Fruit fly (Drosophila melanogaster) whole organism, embryonic: Measurements from ENCODE around the gene Mtch.

ENCODE experiments used
- Ada2b ChIP-seq: fragments of 200-800 bp; sonication (Bioruptor generic); IDR thresholded peaks from 2 replicates; pipeline ENCODE4 v1.3.6; 2022; ENCODE audit warnings: missing biosample characterization, missing genetic modification characterization
- Atf3 ChIP-seq: fragments of 200-800 bp; sonication (Bioruptor generic); optimal IDR thresholded peaks from 3 replicates; lab custom pipeline; 2016; ENCODE audit warnings: missing biosample characterization, missing genetic modification characterization
- B-H1 ChIP-seq: fragments of 200-800 bp; sonication (Bioruptor generic); IDR thresholded peaks from 3 replicates; pipeline ENCODE4 v1.3.6; 2022; ENCODE audit warnings: missing biosample characterization, missing genetic modification characterization
- Bgb ChIP-seq: fragments of 200-800 bp; sonication (Bioruptor generic); IDR thresholded peaks from 2 replicates; pipeline ENCODE4 v1.3.6; 2022; ENCODE audit warnings: missing biosample characterization, missing genetic modification characterization; ENCODE audit not compliant: partially characterized antibody
- CG10267 ChIP-seq: fragments of 200-800 bp; sonication (Bioruptor generic); optimal IDR thresholded peaks from 2 replicates; lab custom pipeline; 2018; ENCODE audit warnings: missing biosample characterization, mild to moderate bottlenecking, missing genetic modification characterization, moderate library complexity
- CG11456 ChIP-seq: fragments of 200-800 bp; sonication (Bioruptor generic); IDR thresholded peaks from 3 replicates; pipeline ENCODE4 v1.3.6; 2022; ENCODE audit warnings: missing biosample characterization, missing genetic modification characterization
- CG12236 ChIP-seq: fragments of 200-800 bp; sonication (Bioruptor generic); optimal IDR thresholded peaks from 2 replicates; lab custom pipeline; 2016; ENCODE audit warnings: missing biosample characterization, missing genetic modification characterization
- CG12659 ChIP-seq: fragments of 200-800 bp; sonication (Bioruptor generic); optimal IDR thresholded peaks from 3 replicates; lab custom pipeline; 2017; ENCODE audit warnings: mild to moderate bottlenecking, missing biosample characterization, missing genetic modification reagents, missing genetic modification characterization
- CG12744 ChIP-seq: fragments of 200-800 bp; sonication (Bioruptor generic); optimal IDR thresholded peaks from 2 replicates; lab custom pipeline; 2016; ENCODE audit warnings: missing biosample characterization, missing genetic modification characterization
- CG1603 ChIP-seq: fragments of 200-800 bp; sonication (Bioruptor generic); optimal IDR thresholded peaks from 2 replicates; lab custom pipeline; 2019; ENCODE audit warnings: missing biosample characterization, mild to moderate bottlenecking, missing genetic modification characterization, moderate library complexity
- CG17829 ChIP-seq: fragments of 200-800 bp; optimal IDR thresholded peaks from 2 replicates; lab custom pipeline; 2019; ENCODE audit warnings: missing biosample characterization, mild to moderate bottlenecking, missing genetic modification characterization, moderate library complexity
- CG2129 ChIP-seq: fragments of 200-800 bp; sonication (Bioruptor generic); IDR thresholded peaks from 2 replicates; pipeline ENCODE4 v1.3.6; 2022; ENCODE audit warnings: missing biosample characterization, missing genetic modification characterization; ENCODE audit not compliant: partially characterized antibody
- CG2889 ChIP-seq: fragments of 200-800 bp; sonication (Bioruptor generic); IDR thresholded peaks from 3 replicates; pipeline ENCODE4 v1.3.6; 2022; ENCODE audit warnings: missing biosample characterization, missing genetic modification characterization
- CG31365 ChIP-seq: fragments of 200-800 bp; sonication (Bioruptor generic); optimal IDR thresholded peaks from 2 replicates; lab custom pipeline; 2018; ENCODE audit warnings: missing biosample characterization, mild to moderate bottlenecking, missing genetic modification characterization
- CG31441 ChIP-seq: fragments of 200-800 bp; sonication (Bioruptor generic); IDR thresholded peaks from 2 replicates; pipeline ENCODE4 v1.3.6; 2022; ENCODE audit warnings: missing biosample characterization, missing genetic modification characterization
- CG4328 ChIP-seq: fragments of 200-800 bp; sonication (Bioruptor generic); optimal IDR thresholded peaks from 3 replicates; lab custom pipeline; 2017; ENCODE audit warnings: missing biosample characterization, missing genetic modification reagents, missing genetic modification characterization
- CG6813 ChIP-seq: fragments of 200-800 bp; sonication (Bioruptor generic); optimal IDR thresholded peaks from 2 replicates; lab custom pipeline; 2017; ENCODE audit warnings: missing biosample characterization, missing genetic modification characterization, mild to moderate bottlenecking, moderate library complexity, missing genetic modification reagents
- CG7372 ChIP-seq: fragments of 200-800 bp; sonication (Bioruptor generic); IDR thresholded peaks from 2 replicates; pipeline ENCODE4 v1.3.6; 2022; ENCODE audit warnings: missing biosample characterization, missing genetic modification characterization
- CG7786 ChIP-seq: fragments of 200-800 bp; sonication (Bioruptor generic); optimal IDR thresholded peaks from 2 replicates; lab custom pipeline; 2016; ENCODE audit warnings: missing biosample characterization, missing genetic modification characterization
- CG7963 ChIP-seq: fragments of 200-800 bp; sonication (Bioruptor generic); IDR thresholded peaks from 3 replicates; pipeline ENCODE4 v1.3.6; 2022; ENCODE audit warnings: missing biosample characterization, missing genetic modification characterization; ENCODE audit not compliant: partially characterized antibody
- CG8924 ChIP-seq: fragments of 200-800 bp; optimal IDR thresholded peaks from 3 replicates; lab custom pipeline; 2019; ENCODE audit warnings: missing biosample characterization, mild to moderate bottlenecking, missing genetic modification characterization, moderate library complexity
- CrebB ChIP-seq: fragments of 200-800 bp; sonication (Bioruptor generic); optimal IDR thresholded peaks from 3 replicates; lab custom pipeline; 2018; ENCODE audit warnings: missing biosample characterization, mild to moderate bottlenecking, missing genetic modification characterization
- E2f2 ChIP-seq: fragments of 200-800 bp; sonication (Bioruptor generic); IDR thresholded peaks from 2 replicates; pipeline ENCODE4 v1.3.6; 2022; ENCODE audit warnings: missing biosample characterization, missing genetic modification characterization
- Elba2 ChIP-seq: fragments of 200-800 bp; sonication (Bioruptor generic); optimal IDR thresholded peaks from 3 replicates; lab custom pipeline; 2016; ENCODE audit warnings: missing biosample characterization, missing genetic modification characterization
- Hmx ChIP-seq: fragments of 200-800 bp; sonication (Bioruptor generic); optimal IDR thresholded peaks from 2 replicates; lab custom pipeline; 2016; ENCODE audit warnings: missing biosample characterization, missing genetic modification characterization
- Hr39 ChIP-seq: fragments of >200 bp; optimal IDR thresholded peaks from 2 replicates; lab custom pipeline; 2017
- Med ChIP-seq: fragments of 200-800 bp; sonication (Bioruptor generic); peaks from one replicate; lab custom pipeline; 2016; ENCODE audit warnings: missing biosample characterization, missing genetic modification characterization, mild to moderate bottlenecking, inconsistent platforms, moderate library complexity
- Mes4 ChIP-seq: fragments of 200-800 bp; sonication (Bioruptor generic); optimal IDR thresholded peaks from 2 replicates; lab custom pipeline; 2016; ENCODE audit warnings: missing biosample characterization, missing genetic modification characterization
- NC2α ChIP-seq: fragments of 200-800 bp; sonication (Bioruptor generic); optimal IDR thresholded peaks from 2 replicates; lab custom pipeline; 2016; ENCODE audit warnings: missing biosample characterization, missing genetic modification characterization
- NK7.1 ChIP-seq: fragments of 200-800 bp; sonication (Bioruptor generic); optimal IDR thresholded peaks from 3 replicates; lab custom pipeline; 2016; ENCODE audit warnings: missing biosample characterization, missing genetic modification characterization
- Rx ChIP-seq: fragments of 200-800 bp; sonication (Bioruptor generic); IDR thresholded peaks from 2 replicates; pipeline ENCODE4 v1.3.6; 2022; ENCODE audit warnings: missing biosample characterization, missing genetic modification characterization
- Side ChIP-seq: fragments of 200-800 bp; sonication (Bioruptor generic); optimal IDR thresholded peaks from 2 replicates; lab custom pipeline; 2016; ENCODE audit warnings: missing biosample characterization, missing genetic modification characterization
- Tbp ChIP-seq: fragments of >200 bp; optimal IDR thresholded peaks from 2 replicates; lab custom pipeline; 2018; ENCODE audit warnings: missing biosample characterization, missing genetic modification characterization
- al ChIP-seq: fragments of 200-800 bp; sonication (Bioruptor generic); IDR thresholded peaks from 2 replicates; pipeline ENCODE4 v1.3.6; 2022; ENCODE audit warnings: missing biosample characterization, missing genetic modification characterization
- br ChIP-seq: fragments of >200 bp; optimal IDR thresholded peaks from 2 replicates; lab custom pipeline; 2017
- caup ChIP-seq: fragments of 200-800 bp; sonication (Bioruptor generic); optimal IDR thresholded peaks from 3 replicates; lab custom pipeline; 2017; ENCODE audit warnings: missing biosample characterization, mild to moderate bottlenecking, missing genetic modification characterization, moderate library complexity; ENCODE audit not compliant: severe bottlenecking
- croc ChIP-seq: fragments of 200-800 bp; sonication (Bioruptor generic); conservative IDR thresholded peaks from 3 replicates; pipeline ENCODE4 v1.3.6; 2022; ENCODE audit warnings: missing biosample characterization, missing genetic modification characterization
- crp ChIP-seq, 2 experiments: fragments of 200-800 bp; sonication (Bioruptor generic); optimal IDR thresholded peaks; 2 replicates in 1 of 2; 3 replicates in 1 of 2; lab custom pipeline; 2017; ENCODE audit warnings: missing biosample characterization in 2 of 2, missing genetic modification characterization in 2 of 2, mild to moderate bottlenecking in 1 of 2, moderate library complexity in 1 of 2
- cwo ChIP-seq: fragments of 200-800 bp; sonication (Bioruptor generic); optimal IDR thresholded peaks from 3 replicates; lab custom pipeline; 2017; ENCODE audit warnings: missing biosample characterization, missing genetic modification characterization, mild to moderate bottlenecking, moderate library complexity, missing genetic modification reagents
- dimm ChIP-seq: fragments of 200-800 bp; sonication (Bioruptor generic); IDR thresholded peaks from 2 replicates; pipeline ENCODE4 v1.3.6; 2022; ENCODE audit warnings: missing biosample characterization, missing genetic modification characterization
- dysf ChIP-seq: fragments of 200-800 bp; sonication (Bioruptor generic); IDR thresholded peaks from 3 replicates; pipeline ENCODE4 v1.3.6; 2022; ENCODE audit warnings: missing biosample characterization, missing genetic modification characterization
- gce ChIP-seq: fragments of 200-800 bp; sonication (Bioruptor generic); IDR thresholded peaks from 3 replicates; pipeline ENCODE4 v1.3.6; 2022; ENCODE audit warnings: missing biosample characterization, missing genetic modification characterization
- gt ChIP-seq: fragments of 200-800 bp; sonication (Bioruptor generic); IDR thresholded peaks from 2 replicates; pipeline ENCODE4 v1.3.6; 2022; ENCODE audit warnings: missing biosample characterization, missing genetic modification characterization
- nerfin-2 ChIP-seq: fragments of 200-800 bp; sonication (Bioruptor generic); IDR thresholded peaks from 2 replicates; pipeline ENCODE4 v1.3.6; 2022; ENCODE audit warnings: missing biosample characterization, missing genetic modification characterization; ENCODE audit not compliant: partially characterized antibody
- otp ChIP-seq: fragments of 200-800 bp; sonication (Bioruptor generic); IDR thresholded peaks from 3 replicates; pipeline ENCODE4, ENCODE4 v1.3.6; 2022; ENCODE audit warnings: missing biosample characterization, missing genetic modification characterization
- pzg ChIP-seq: fragments of 200-800 bp; sonication (Bioruptor generic); optimal IDR thresholded peaks from 3 replicates; lab custom pipeline; 2018; ENCODE audit warnings: missing biosample characterization, mild to moderate bottlenecking, missing genetic modification characterization, moderate library complexity
- repo ChIP-seq: fragments of 200-800 bp; sonication (Bioruptor generic); optimal IDR thresholded peaks from 2 replicates; lab custom pipeline; 2016; ENCODE audit warnings: missing biosample characterization, missing genetic modification characterization
- rib ChIP-seq: fragments of 200-800 bp; sonication (Bioruptor generic); IDR thresholded peaks from 2 replicates; pipeline ENCODE4 v1.3.6; 2022; ENCODE audit warnings: missing biosample characterization, missing genetic modification characterization
- schlank ChIP-seq: fragments of 200-800 bp; sonication (Bioruptor generic); optimal IDR thresholded peaks from 2 replicates; lab custom pipeline; 2018; ENCODE audit warnings: missing biosample characterization, mild to moderate bottlenecking, missing genetic modification characterization
- trh ChIP-seq: fragments of 200-800 bp; sonication (Bioruptor generic); optimal IDR thresholded peaks from 2 replicates; lab custom pipeline; 2016; ENCODE audit warnings: missing biosample characterization, missing genetic modification characterization
- ttk ChIP-seq: fragments of 200-800 bp; sonication (Bioruptor generic); IDR thresholded peaks from 2 replicates; pipeline ENCODE4 v2.1.2; 2022; ENCODE audit warnings: missing biosample characterization, missing genetic modification characterization
- zfh2 ChIP-seq: fragments of 200-800 bp; sonication (Bioruptor generic); optimal IDR thresholded peaks from 2 replicates; lab custom pipeline; 2016; ENCODE audit warnings: missing biosample characterization, missing genetic modification characterization

Mtch gene

DNA sequence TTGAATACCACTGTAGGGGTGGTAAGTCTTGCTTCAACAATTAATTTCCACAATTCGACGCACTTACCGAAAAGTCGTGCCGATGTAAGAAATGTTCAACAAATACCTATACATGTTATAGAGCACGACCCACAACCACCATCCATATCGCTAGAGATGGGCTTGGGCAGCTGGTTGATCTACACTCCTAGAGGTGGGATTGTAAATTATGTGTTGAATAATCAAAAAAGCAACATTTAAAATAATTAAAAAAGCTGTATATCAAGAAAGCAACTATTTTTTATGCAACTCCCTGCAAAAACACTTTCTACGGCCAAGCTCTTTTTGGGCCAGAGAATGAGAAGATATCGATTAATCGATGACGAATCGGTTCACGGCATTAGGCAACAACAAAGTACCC, at the start of gene Mtch, which contains the start of the genes CG34140 and Mkp (continued):
- no peak for TF ChIP-seq gt (GFP tag; lab: Robert Waterston, UW)
- TF ChIP-seq CG8924 (tag; lab: Kevin White, UChicago) = peak; percentile 82
- TF ChIP-seq pzg (GFP tag; lab: Kevin White, UChicago) = peak; percentile 82
- no peak for TF ChIP-seq dimm (GFP tag; lab: Robert Waterston, UW)
- peak; percentile 82 for TF ChIP-seq repo (GFP tag; lab: Kevin White, UChicago)
- peak; percentile 81 for TF ChIP-seq Mes4 (GFP tag; lab: Kevin White, UChicago)
- TF ChIP-seq CG12236 (GFP tag; lab: Kevin White, UChicago) = peak; percentile 63
- TF ChIP-seq dysf (GFP tag; lab: Robert Waterston, UW) = peak; percentile 76
- TF ChIP-seq zfh2 (GFP tag; lab: Kevin White, UChicago) = peak; percentile 89
- TF ChIP-seq CG7786 (GFP tag; lab: Kevin White, UChicago) = peak; percentile 89
- peak; percentile 76 for TF ChIP-seq rib (GFP tag; lab: Robert Waterston, UW)
- no peak for TF ChIP-seq Tbp (GFP tag; lab: Kevin White, UChicago)
- no peak for TF ChIP-seq schlank (tag; lab: Kevin White, UChicago)
- peak; percentile 49; the same call in 1 of the 3 replicates for TF ChIP-seq otp (GFP tag; lab: Robert Waterston, UW)
- TF ChIP-seq CG7372 (GFP tag; lab: Robert Waterston, UW) = peak; percentile 78
- TF ChIP-seq CG17829 (tag; lab: Kevin White, UChicago) = peak; percentile 86
- no peak for TF ChIP-seq Hr39
- peak; percentile 76 for TF ChIP-seq Rx (GFP tag; lab: Robert Waterston, UW)
- TF ChIP-seq CG31441 = no peak
- no peak; the same call in 2 of the 3 replicates for TF ChIP-seq B-H1 (GFP tag; lab: Robert Waterston, UW)
- TF ChIP-seq NC2α (GFP tag; lab: Kevin White, UChicago) = peak; percentile 65
- peak; percentile 70 for TF ChIP-seq E2f2
- TF ChIP-seq Side (GFP tag; lab: Kevin White, UChicago) = peak; percentile 87
- peak; percentile 82 for TF ChIP-seq CG11456
- peak; percentile 59 for TF ChIP-seq croc (GFP tag; lab: Robert Waterston, UW)
- TF ChIP-seq CG12744 (GFP tag; lab: Kevin White, UChicago) = peak; percentile 82
- peak; percentile 97 for TF ChIP-seq CG2129 (GFP tag; lab: Robert Waterston, UW)
- TF ChIP-seq CG1603 (tag; lab: Kevin White, UChicago) = no peak
- TF ChIP-seq nerfin-2 (GFP tag; lab: Robert Waterston, UW) = peak; percentile 81
- TF ChIP-seq NK7.1 (GFP tag; lab: Kevin White, UChicago) = peak; percentile 69
- peak; percentile 68 for TF ChIP-seq CG4328 (GFP tag; lab: Kevin White, UChicago)
- peak; percentile 73 for TF ChIP-seq al (GFP tag; lab: Robert Waterston, UW)
- peak; percentile 73 for TF ChIP-seq ttk (GFP tag; lab: Robert Waterston, UW)
- peak; percentile 99 for TF ChIP-seq Med (GFP tag; lab: Kevin White, UChicago)
- peak; percentile 49 for TF ChIP-seq Elba2 (GFP tag; lab: Kevin White, UChicago)
- peak; percentile 89 for TF ChIP-seq Bgb
- no peak for TF ChIP-seq CG6813
- TF ChIP-seq cwo (GFP tag; lab: Kevin White, UChicago) = no peak
- no peak for TF ChIP-seq CG31365 (tag; lab: Kevin White, UChicago)
- TF ChIP-seq CG10267 (tag; lab: Kevin White, UChicago) = peak; percentile 87
- TF ChIP-seq crp (GFP tag; optimal IDR thresholded peaks at IDR 0.05; lab: Kevin White, UChicago) = peak; percentile 38 to 85
- TF ChIP-seq br (lab: Kevin White, UChicago) = no peak
- 0 out of 3 replicates have a peak, but pooled peaks have one; percentile 7 for TF ChIP-seq gce (GFP tag; lab: Robert Waterston, UW)
- peak; percentile 70 for TF ChIP-seq CG2889
- TF ChIP-seq Ada2b (GFP tag; lab: Robert Waterston, UW) = peak; percentile 73
- TF ChIP-seq CrebB (tag; lab: Kevin White, UChicago) = no peak
- no peak for TF ChIP-seq caup (GFP tag; lab: Kevin White, UChicago)
- TF ChIP-seq trh (GFP tag; lab: Kevin White, UChicago) = peak; percentile 74
- TF ChIP-seq CG7963 (GFP tag; lab: Robert Waterston, UW) = peak; percentile 54; the same call in 2 of the 3 replicates
- peak; percentile 89 for TF ChIP-seq CG12659
- TF ChIP-seq Hmx = no peak
- TF ChIP-seq Atf3 = peak; percentile 85
